Worm (Caenorhabditis elegans) whole organism, young adult: ENCODE data around the gene W09D6.4.

ENCODE experiments used
- C06A6.2 ChIP-seq: fragments of 200-800 bp; sonication (Bioruptor generic); conservative IDR thresholded peaks from 2 replicates; pipeline ENCODE4 v1.3.6; 2022; ENCODE audit warnings: missing genetic modification characterization, missing compliant biosample characterization
- F10E7.11 ChIP-seq: sonication (generic microtip); optimal IDR thresholded peaks from 2 replicates; lab custom pipeline; 2017; ENCODE audit warnings: mild to moderate bottlenecking, missing genetic modification characterization, moderate library complexity, missing compliant biosample characterization
- F23B12.7 ChIP-seq: sonication (generic microtip); optimal IDR thresholded peaks from 2 replicates; lab custom pipeline; 2017; ENCODE audit warnings: missing genetic modification characterization, mild to moderate bottlenecking, missing compliant biosample characterization, antibody characterized with exemption, moderate library complexity; ENCODE audit not compliant: insufficient read depth
- F39B2.1 ChIP-seq: fragments of 200-800 bp; sonication (Bioruptor generic); IDR thresholded peaks from 2 replicates; pipeline ENCODE4 v1.3.6; 2022; ENCODE audit warnings: missing genetic modification reagents, missing genetic modification characterization, missing compliant biosample characterization
- F49E8.2 ChIP-seq: sonication (generic microtip); optimal IDR thresholded peaks from 3 replicates; lab custom pipeline; 2017; ENCODE audit warnings: missing genetic modification characterization, mild to moderate bottlenecking, missing compliant biosample characterization, antibody characterized with exemption, moderate library complexity; ENCODE audit not compliant: insufficient read depth
- F57A8.1 ChIP-seq: fragments of 200-800 bp; sonication (Bioruptor generic); optimal IDR thresholded peaks from 2 replicates; lab custom pipeline; 2018; ENCODE audit warnings: mild to moderate bottlenecking, missing genetic modification characterization, moderate library complexity, missing compliant biosample characterization
- F57C9.4 ChIP-seq: sonication (generic microtip); optimal IDR thresholded peaks from 2 replicates; lab custom pipeline; 2017; ENCODE audit warnings: mild to moderate bottlenecking, missing genetic modification characterization, missing compliant biosample characterization
- Y56A3A.18 ChIP-seq: fragments of 200-800 bp; sonication (Bioruptor generic); IDR thresholded peaks from 2 replicates; pipeline ENCODE4 v1.3.6; 2022; ENCODE audit warnings: missing genetic modification reagents, missing genetic modification characterization, missing compliant biosample characterization
- Y79H2A.3 ChIP-seq: fragments of 200-800 bp; sonication (Bioruptor generic); conservative IDR thresholded peaks from 2 replicates; pipeline ENCODE4 v1.3.6; 2022; ENCODE audit warnings: missing genetic modification reagents, missing genetic modification characterization, missing compliant biosample characterization
- Y95B8A.8 ChIP-seq: fragments of 200-800 bp; sonication (Bioruptor generic); IDR thresholded peaks from 2 replicates; pipeline ENCODE4 v1.3.6; 2022; ENCODE audit warnings: missing genetic modification reagents, missing genetic modification characterization, missing compliant biosample characterization
- akir-1 ChIP-seq: fragments of 200-800 bp; sonication (Bioruptor generic); optimal IDR thresholded peaks from 2 replicates; lab custom pipeline; 2018; ENCODE audit warnings: mild to moderate bottlenecking, missing genetic modification characterization, moderate library complexity, missing compliant biosample characterization
- aptf-2 ChIP-seq: fragments of 200-800 bp; sonication (Bioruptor generic); conservative IDR thresholded peaks from 2 replicates; pipeline ENCODE4 v1.3.6; 2022; ENCODE audit warnings: missing genetic modification reagents, missing genetic modification characterization, missing compliant biosample characterization
- athp-1 ChIP-seq: sonication (generic microtip); optimal IDR thresholded peaks from 2 replicates; lab custom pipeline; 2017; ENCODE audit warnings: mild to moderate bottlenecking, missing genetic modification characterization, missing compliant biosample characterization
- attf-3 ChIP-seq: fragments of 200-800 bp; sonication (Bioruptor generic); conservative IDR thresholded peaks from 2 replicates; pipeline ENCODE4 v1.3.6; 2022; ENCODE audit warnings: missing genetic modification reagents, missing genetic modification characterization, missing compliant biosample characterization
- attf-6 ChIP-seq: fragments of 200-800 bp; sonication (Bioruptor generic); IDR thresholded peaks from 2 replicates; pipeline ENCODE4 v1.3.6; 2022; ENCODE audit warnings: missing genetic modification reagents, missing genetic modification characterization, missing compliant biosample characterization
- bed-1 ChIP-seq: fragments of 200-800 bp; sonication (Bioruptor generic); IDR thresholded peaks from 2 replicates; pipeline ENCODE4 v1.3.6; 2022; ENCODE audit warnings: missing genetic modification reagents, missing genetic modification characterization, missing compliant biosample characterization
- ceh-100 ChIP-seq: fragments of 200-800 bp; sonication (Bioruptor generic); IDR thresholded peaks from 2 replicates; pipeline ENCODE4 v1.3.6; 2022; ENCODE audit warnings: missing genetic modification reagents, missing genetic modification characterization, missing compliant biosample characterization
- ceh-40 ChIP-seq: fragments of 200-800 bp; sonication (Bioruptor generic); IDR thresholded peaks from 2 replicates; pipeline ENCODE4 v1.3.6; 2022; ENCODE audit warnings: missing genetic modification characterization, missing compliant biosample characterization
- dpl-1 ChIP-seq: fragments of 150-350 bp; optimal IDR thresholded peaks from 2 replicates; lab custom pipeline; 2014; ENCODE audit warnings: missing biosample characterization, missing genetic modification reagents, missing genetic modification characterization
- egl-44 ChIP-seq: fragments of 200-800 bp; sonication (Bioruptor generic); IDR thresholded peaks from 2 replicates; pipeline ENCODE4 v1.3.6; 2022; ENCODE audit warnings: missing genetic modification reagents, missing genetic modification characterization, missing compliant biosample characterization
- ets-4 ChIP-seq: fragments of 200-800 bp; sonication (Bioruptor generic); optimal IDR thresholded peaks from 2 replicates; lab custom pipeline; 2018; ENCODE audit warnings: mild to moderate bottlenecking, missing genetic modification characterization, missing compliant biosample characterization
- hlh-26 ChIP-seq: fragments of 200-800 bp; sonication (Bioruptor generic); conservative IDR thresholded peaks from 2 replicates; pipeline ENCODE4 v1.3.6; 2022; ENCODE audit warnings: missing genetic modification reagents, missing genetic modification characterization, missing compliant biosample characterization
- hsf-1 ChIP-seq: fragments of 200-800 bp; sonication (Bioruptor generic); IDR thresholded peaks from 2 replicates; pipeline ENCODE4 v1.3.6; 2022; ENCODE audit warnings: missing genetic modification reagents, missing genetic modification characterization, missing compliant biosample characterization
- lin-26 ChIP-seq: fragments of 200-800 bp; sonication (Bioruptor generic); IDR thresholded peaks from 2 replicates; pipeline ENCODE4 v1.3.6; 2022; ENCODE audit warnings: missing genetic modification reagents, missing genetic modification characterization, missing compliant biosample characterization
- lin-40 ChIP-seq: sonication (generic microtip); optimal IDR thresholded peaks from 2 replicates; lab custom pipeline; 2016; ENCODE audit warnings: missing genetic modification characterization, mild to moderate bottlenecking, missing compliant biosample characterization, missing genotype, missing genetic modification reagents
- lir-1 ChIP-seq: fragments of 200-800 bp; sonication (Bioruptor generic); conservative IDR thresholded peaks from 2 replicates; pipeline ENCODE4 v1.3.6; 2022; ENCODE audit warnings: missing genetic modification reagents, missing genetic modification characterization, missing compliant biosample characterization
- madf-10 ChIP-seq: sonication (generic microtip); optimal IDR thresholded peaks from 2 replicates; lab custom pipeline; 2016; ENCODE audit warnings: mild to moderate bottlenecking, missing genetic modification characterization, missing compliant biosample characterization
- madf-6 ChIP-seq: fragments of 200-800 bp; sonication (Bioruptor generic); IDR thresholded peaks from 2 replicates; pipeline ENCODE4 v1.3.6; 2022; ENCODE audit warnings: missing genetic modification reagents, missing genetic modification characterization, missing compliant biosample characterization
- mxl-1 ChIP-seq: sonication (generic microtip); optimal IDR thresholded peaks from 2 replicates; lab custom pipeline; 2016; ENCODE audit warnings: missing genetic modification characterization, missing compliant biosample characterization
- nfya-2 ChIP-seq: fragments of 200-800 bp; sonication (Bioruptor generic); IDR thresholded peaks from 2 replicates; pipeline ENCODE4 v1.3.6; 2022; ENCODE audit warnings: missing genetic modification reagents, missing genetic modification characterization, missing compliant biosample characterization
- nhr-179 ChIP-seq: sonication (generic microtip); optimal IDR thresholded peaks from 2 replicates; lab custom pipeline; 2016; ENCODE audit warnings: mild to moderate bottlenecking, missing genetic modification characterization, missing compliant biosample characterization
- pbrm-1 ChIP-seq: fragments of 200-800 bp; sonication (Bioruptor generic); IDR thresholded peaks from 2 replicates; pipeline ENCODE4 v1.3.6; 2022; ENCODE audit warnings: missing genetic modification reagents, missing genetic modification characterization, missing compliant biosample characterization
- rcor-1 ChIP-seq: fragments of 200-800 bp; sonication (Bioruptor generic); IDR thresholded peaks from 2 replicates; pipeline ENCODE4 v1.3.6; 2022; ENCODE audit warnings: missing genetic modification reagents, missing genetic modification characterization, missing compliant biosample characterization
- repo-1 ChIP-seq: sonication (generic microtip); optimal IDR thresholded peaks from 2 replicates; lab custom pipeline; 2017; ENCODE audit warnings: mild to moderate bottlenecking, missing genetic modification characterization, missing compliant biosample characterization
- snpc-4 ChIP-seq, 5 experiments: fragments of 150-350 bp in 1 of 5; sonication (generic microtip) in 4 of 5; optimal IDR thresholded peaks; 2 replicates each; lab custom pipeline; 2014 to 2018; ENCODE audit warnings: missing genetic modification characterization in 5 of 5, missing biosample characterization in 3 of 5, antibody characterized with exemption in 2 of 5, mild to moderate bottlenecking in 2 of 5, missing compliant biosample characterization in 2 of 5, missing genotype in 2 of 5, moderate library complexity in 2 of 5, missing genetic modification reagents in 1 of 5
- somi-1 ChIP-seq: fragments of 200-800 bp; sonication (Bioruptor generic); optimal IDR thresholded peaks from 2 replicates; lab custom pipeline; 2018; ENCODE audit warnings: mild to moderate bottlenecking, missing genetic modification characterization, missing compliant biosample characterization
- tbx-9 ChIP-seq: sonication (generic microtip); optimal IDR thresholded peaks from 2 replicates; lab custom pipeline; 2016; ENCODE audit warnings: borderline replicate concordance, missing genetic modification characterization, inconsistent platforms, missing compliant biosample characterization
- zfh-2 ChIP-seq: fragments of 200-800 bp; sonication (Bioruptor generic); conservative IDR thresholded peaks from 2 replicates; pipeline ENCODE4 v1.3.6; 2022; ENCODE audit warnings: missing genetic modification reagents, missing genetic modification characterization, missing compliant biosample characterization
- zim-3 ChIP-seq: sonication (generic microtip); optimal IDR thresholded peaks from 2 replicates; lab custom pipeline; 2017; ENCODE audit warnings: mild to moderate bottlenecking, missing genetic modification characterization, moderate library complexity, missing compliant biosample characterization
- ztf-18 ChIP-seq: sonication (generic microtip); optimal IDR thresholded peaks from 2 replicates; lab custom pipeline; 2016; ENCODE audit warnings: missing genotype, mild to moderate bottlenecking, missing genetic modification characterization, missing compliant biosample characterization
- ztf-6 ChIP-seq: fragments of 200-800 bp; sonication (Bioruptor generic); IDR thresholded peaks from 2 replicates; pipeline ENCODE4 v1.3.6; 2022; ENCODE audit warnings: missing genetic modification reagents, missing genetic modification characterization, missing compliant biosample characterization

W09D6.4 gene

DNA sequence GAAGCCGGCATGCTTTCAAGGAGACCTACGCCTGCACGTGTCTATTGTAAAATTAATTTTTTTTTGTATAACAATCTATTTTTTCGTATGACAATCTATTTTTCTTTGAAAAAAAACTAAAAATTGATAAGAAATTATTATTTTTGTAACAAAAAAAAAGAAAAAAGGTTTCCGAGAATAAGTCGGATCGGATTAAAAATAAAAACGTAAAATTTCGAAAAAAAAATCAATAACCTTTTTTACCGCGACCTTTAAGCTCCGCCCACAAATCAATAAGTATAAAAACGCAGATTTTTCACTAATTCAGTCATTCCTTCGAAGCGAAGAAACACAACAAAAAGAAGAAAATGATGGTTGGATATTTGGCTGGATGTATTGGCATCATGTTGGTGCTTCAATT lies at the start of gene W09D6.4:
Gene W09D6.4 (plus strand): TSS at position 301 of the 400 bp plus-strand sequence.
- no peak for TF ChIP-seq nhr-179 (tag; lab: Kevin White, UChicago)
- no peak for TF ChIP-seq ztf-18 (tag; lab: Kevin White, UChicago)
- TF ChIP-seq nfya-2 (GFP tag; lab: Robert Waterston, UW): no peak
- TF ChIP-seq, all 124 proteins: peak for 0

DNA sequence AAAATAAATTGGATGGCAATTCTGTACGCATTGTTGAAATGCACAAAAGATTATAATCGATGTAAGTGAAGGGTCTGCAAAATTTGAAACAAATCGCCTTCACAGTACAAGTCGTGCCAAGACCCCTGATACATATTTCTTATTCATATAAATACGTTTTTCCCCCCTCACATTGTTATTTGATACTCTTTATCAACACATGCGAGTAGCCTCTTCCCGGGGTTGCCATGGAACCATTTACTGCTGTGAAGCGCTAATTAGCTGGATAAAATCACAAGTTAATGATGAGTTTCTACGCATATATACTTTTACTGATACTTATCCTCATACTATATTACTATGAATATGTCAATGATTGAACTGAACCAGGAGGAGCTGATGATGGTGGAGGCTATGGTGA lies 48.2 kb upstream of the W09D6.4 start, which contains the start of gene Y48A6B.14:
Gene Y48A6B.14 (plus strand): TSS at position 301 of the 400 bp plus-strand sequence.
- no peak for TF ChIP-seq F57C9.4
- no peak for TF ChIP-seq lin-26 (GFP tag; lab: Robert Waterston, UW)
- TF ChIP-seq repo-1 (tag; lab: Kevin White, UChicago): no peak
- TF ChIP-seq F39B2.1 (GFP tag; lab: Robert Waterston, UW): no peak
- TF ChIP-seq, all 124 proteins: peak for 0

DNA sequence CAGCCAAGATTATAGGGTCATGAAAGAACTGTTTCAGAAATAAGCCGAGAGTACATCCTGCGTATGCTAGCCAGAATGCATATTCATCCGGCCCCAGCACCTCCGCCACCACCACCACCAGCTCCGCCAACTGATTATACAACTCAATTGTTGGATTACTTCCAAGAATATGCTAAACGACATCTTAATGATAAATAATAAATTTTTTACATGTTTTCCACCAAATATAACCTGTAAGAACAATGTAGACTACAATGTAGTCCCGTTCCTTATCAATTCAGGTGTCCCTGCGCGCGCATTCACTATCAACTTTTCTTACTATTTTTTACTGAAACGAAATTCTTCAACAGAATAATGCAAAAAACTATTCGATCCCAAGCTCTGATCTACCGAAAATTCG lies 46.7 kb upstream of the W09D6.4 start, which contains the start of gene Y48A6B.9:
Gene Y48A6B.9 (plus strand): TSS at position 301 of the 400 bp plus-strand sequence.
- TF ChIP-seq zim-3 (no peak), lin-40 (no peak), F57C9.4 (no peak), nhr-179 (tag; lab: Kevin White, UChicago) (no peak), hlh-26 (GFP tag; lab: Robert Waterston, UW) (no peak), mxl-1 (tag; lab: Kevin White, UChicago) (no peak)

DNA sequence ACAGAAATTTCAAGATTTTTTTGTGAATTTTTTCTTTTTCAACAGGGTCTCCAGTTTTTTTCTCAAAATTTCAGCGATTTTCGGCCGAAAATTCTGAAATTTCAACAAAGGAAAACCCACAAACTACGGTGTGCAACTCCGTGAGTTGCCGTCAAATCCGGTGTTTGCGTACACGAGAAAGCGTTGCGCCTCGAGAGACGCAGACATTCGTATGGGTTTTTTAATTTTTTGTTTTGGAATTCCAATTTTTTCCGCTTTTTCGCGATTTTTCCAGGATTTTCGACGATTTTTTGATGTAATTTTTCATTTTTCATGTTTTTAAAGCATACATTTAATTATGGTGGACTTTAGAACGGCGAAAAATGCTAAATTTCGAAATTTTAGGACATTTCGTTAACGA lies 43.4 kb upstream of the W09D6.4 start:
- peak; percentile 84 for TF ChIP-seq pbrm-1 (GFP tag; lab: Robert Waterston, UW)
- TF ChIP-seq attf-6 (GFP tag; lab: Robert Waterston, UW): 0 out of 2 replicates have a peak, but pooled peaks have one; percentile 56
- TF ChIP-seq F57A8.1 (GFP tag; lab: Kevin White, UChicago): no peak
- no peak for TF ChIP-seq tbx-9 (tag; lab: Kevin White, UChicago)
- TF ChIP-seq C06A6.2 (GFP tag; lab: Robert Waterston, UW): no peak
- TF ChIP-seq mxl-1 (tag; lab: Kevin White, UChicago): no peak
- TF ChIP-seq athp-1: peak; percentile 27
- peak; percentile 64; the same call in 1 of the 2 replicates for TF ChIP-seq hsf-1 (GFP tag; lab: Robert Waterston, UW)
- TF ChIP-seq Y56A3A.18 (GFP tag; lab: Robert Waterston, UW): no peak
- peak; percentile 75 for TF ChIP-seq F23B12.7 (tag; lab: Kevin White, UChicago)
- peak; percentile 92 for TF ChIP-seq madf-6 (GFP tag; lab: Robert Waterston, UW)
- no peak for TF ChIP-seq egl-44
- no peak for TF ChIP-seq ceh-40 (GFP tag; lab: Robert Waterston, UW)
- no peak for TF ChIP-seq F57C9.4
- TF ChIP-seq ceh-100 (GFP tag; lab: Robert Waterston, UW): peak; percentile 81
- no peak for TF ChIP-seq akir-1 (GFP tag; lab: Kevin White, UChicago)
- TF ChIP-seq madf-10 (tag; lab: Kevin White, UChicago): no peak
- TF ChIP-seq rcor-1 (GFP tag; lab: Robert Waterston, UW): no peak; the same call in 1 of the 2 replicates
- no peak for TF ChIP-seq ztf-6 (GFP tag; lab: Robert Waterston, UW)
- TF ChIP-seq somi-1 (GFP tag; lab: Kevin White, UChicago): no peak
- TF ChIP-seq lin-26 (GFP tag; lab: Robert Waterston, UW): no peak
- no peak for TF ChIP-seq F10E7.11 (tag; lab: Kevin White, UChicago)
- peak; percentile 48 for TF ChIP-seq dpl-1 (GFP tag; lab: Kevin White, UChicago)
- no peak for TF ChIP-seq bed-1 (GFP tag; lab: Robert Waterston, UW)
- no peak for TF ChIP-seq attf-3
- TF ChIP-seq F39B2.1 (GFP tag; lab: Robert Waterston, UW): no peak
- TF ChIP-seq lir-1 (GFP tag; lab: Robert Waterston, UW): no peak
- TF ChIP-seq ets-4 (GFP tag; lab: Kevin White, UChicago): no peak
- TF ChIP-seq Y95B8A.8 (GFP tag; lab: Robert Waterston, UW): peak; percentile 61; the same call in 1 of the 2 replicates
- TF ChIP-seq snpc-4 (GFP tag; optimal IDR thresholded peaks at IDR 0.05; lab: Kevin White, UChicago): peak; percentile 62
- TF ChIP-seq snpc-4 (tag; optimal IDR thresholded peaks at IDR 0.05; lab: Kevin White, UChicago): peak in 3 of 4 experiments; percentile 26 to 64 (median 47)
- peak; percentile 75 for TF ChIP-seq F49E8.2 (tag; lab: Kevin White, UChicago)
- no peak for TF ChIP-seq zfh-2 (GFP tag; lab: Robert Waterston, UW)
- no peak for TF ChIP-seq aptf-2
- TF ChIP-seq Y79H2A.3 (GFP tag; lab: Robert Waterston, UW): no peak
